Fruit fly (Drosophila melanogaster) whole organism, pupa: Measurements from ENCODE around the gene ssp7.

ENCODE experiments used
- CG12605 ChIP-seq: fragments of 200-800 bp; sonication (Bioruptor generic); IDR thresholded peaks from 2 replicates; pipeline ENCODE4 v1.3.6; 2022; ENCODE audit warnings: missing biosample characterization, missing genetic modification characterization
- CG13204 ChIP-seq: fragments of 200-800 bp; sonication (Bioruptor generic); optimal IDR thresholded peaks from 2 replicates; lab custom pipeline; 2018; ENCODE audit warnings: missing biosample characterization, mild to moderate bottlenecking, missing genetic modification characterization, moderate library complexity
- CG32121 ChIP-seq: fragments of 200-800 bp; sonication (Bioruptor generic); IDR thresholded peaks from 2 replicates; pipeline ENCODE4 v1.3.6; 2022; ENCODE audit warnings: missing biosample characterization, missing genetic modification characterization
- CG4496 ChIP-seq: fragments of 200-800 bp; sonication (Bioruptor generic); IDR thresholded peaks from 3 replicates; pipeline ENCODE4 v1.3.6; 2022; ENCODE audit warnings: missing biosample characterization, missing genetic modification characterization
- Snoo ChIP-seq: fragments of 200-800 bp; sonication (Bioruptor generic); optimal IDR thresholded peaks from 3 replicates; lab custom pipeline; 2017; ENCODE audit warnings: missing biosample characterization, mild to moderate bottlenecking, missing genetic modification characterization, inconsistent platforms
- fd96Ca ChIP-seq: fragments of 200-800 bp; sonication (Bioruptor generic); IDR thresholded peaks from 3 replicates; pipeline ENCODE4 v1.3.6; 2022; ENCODE audit warnings: missing biosample characterization, missing genetic modification characterization

- TF ChIP-seq CG12605 (GFP tag; lab: Robert Waterston, UW) = no peak
- no peak for TF ChIP-seq CG32121 (GFP tag; lab: Robert Waterston, UW)
- TF ChIP-seq CG4496 = no peak
- no peak for TF ChIP-seq fd96Ca (GFP tag; lab: Robert Waterston, UW)
- no peak for TF ChIP-seq Snoo (tag; lab: Kevin White, UChicago)
- TF ChIP-seq CG13204 (GFP tag; lab: Kevin White, UChicago) = no peak
Observed at dm6 chrX:11176073-11176472, 36.0 kb upstream of the ssp7 start.
